Worm (Caenorhabditis elegans) whole organism, L4/young adult: ENCODE data around the gene Y54G2A.76.

ENCODE experiments used
- W03F9.2 ChIP-seq: fragments of 150-350 bp; optimal IDR thresholded peaks from 2 replicates; lab custom pipeline; 2014; ENCODE audit warnings: missing biosample characterization, missing genetic modification characterization
- dao-5 ChIP-seq: sonication (generic microtip); optimal IDR thresholded peaks from 2 replicates; lab custom pipeline; 2016; ENCODE audit warnings: missing genotype, missing genetic modification characterization, moderate library complexity, missing compliant biosample characterization
- him-1 ChIP-seq: sonication (generic microtip); optimal IDR thresholded peaks from 2 replicates; lab custom pipeline; 2016; ENCODE audit warnings: missing genotype, missing genetic modification reagents, missing genetic modification characterization, missing compliant biosample characterization

- TF ChIP-seq him-1: no peak
- no peak for TF ChIP-seq dao-5 (tag; lab: Kevin White, UChicago)
- TF ChIP-seq W03F9.2 (tag; lab: Kevin White, UChicago): no peak
Measured at ce11 chrIV:2849269-2849668, 40.1 kb downstream of the Y54G2A.76 start.
